Worm (Caenorhabditis elegans) whole organism, L3 larva: ENCODE data around the gene F23D12.10.

ENCODE experiments used
- ZK546.5 ChIP-seq: sonication (generic microtip); optimal IDR thresholded peaks from 2 replicates; lab custom pipeline; 2017; ENCODE audit warnings: missing biosample characterization, missing genetic modification characterization
- aly-2 ChIP-seq: fragments of 150-350 bp; optimal IDR thresholded peaks from 2 replicates; lab custom pipeline; 2014; ENCODE audit warnings: missing biosample characterization, missing genetic modification characterization
- ceh-16 ChIP-seq: sonication (generic microtip); optimal IDR thresholded peaks from 2 replicates; lab custom pipeline; 2017; ENCODE audit warnings: missing biosample characterization, missing genetic modification characterization
- ceh-28 ChIP-seq: fragments of 150-350 bp; optimal IDR thresholded peaks from 2 replicates; lab custom pipeline; 2014; ENCODE audit warnings: missing biosample characterization, missing genetic modification reagents, missing genetic modification characterization
- ceh-82 ChIP-seq: fragments of 150-350 bp; optimal IDR thresholded peaks from 2 replicates; lab custom pipeline; 2014; ENCODE audit warnings: missing biosample characterization, missing genetic modification characterization
- daf-12 ChIP-seq: fragments of 150-350 bp; optimal IDR thresholded peaks from 2 replicates; lab custom pipeline; 2014; ENCODE audit warnings: missing biosample characterization, missing genetic modification reagents, missing genetic modification characterization
- egl-27 ChIP-seq: sonication (generic microtip); optimal IDR thresholded peaks from 4 replicates; lab custom pipeline; 2017; ENCODE audit warnings: missing biosample characterization, missing genetic modification reagents, missing genetic modification characterization
- egl-5 ChIP-seq: fragments of 150-350 bp; optimal IDR thresholded peaks from 2 replicates; lab custom pipeline; 2017; ENCODE audit warnings: missing biosample characterization, missing genetic modification reagents, missing genetic modification characterization, inconsistent platforms
- elt-1 ChIP-seq: fragments of 150-350 bp; optimal IDR thresholded peaks from 2 replicates; lab custom pipeline; 2014; ENCODE audit warnings: missing biosample characterization, missing genetic modification characterization
- elt-2 ChIP-seq: sonication (generic microtip); optimal IDR thresholded peaks from 2 replicates; lab custom pipeline; 2016; ENCODE audit warnings: missing genetic modification reagents, mild to moderate bottlenecking, missing genetic modification characterization, missing compliant biosample characterization
- elt-3 ChIP-seq, 3 experiments: fragments of 150-350 bp in 1 of 3; sonication (generic microtip) in 2 of 3; optimal IDR thresholded peaks; 2 replicates in 2 of 3; 4 replicates in 1 of 3; lab custom pipeline; 2014 to 2017; ENCODE audit warnings: missing biosample characterization in 3 of 3, missing genetic modification characterization in 3 of 3
- fkh-10 ChIP-seq: sonication (generic microtip); optimal IDR thresholded peaks from 2 replicates; lab custom pipeline; 2017; ENCODE audit warnings: missing biosample characterization, missing genetic modification reagents, missing genetic modification characterization
- fkh-2 ChIP-seq: fragments of 150-350 bp; optimal IDR thresholded peaks from 2 replicates; lab custom pipeline; 2014; ENCODE audit warnings: missing biosample characterization, missing genetic modification reagents, missing genetic modification characterization
- fos-1 ChIP-seq: fragments of 150-350 bp; optimal IDR thresholded peaks from 2 replicates; lab custom pipeline; 2014; ENCODE audit warnings: missing biosample characterization, missing genetic modification characterization
- hmg-11 ChIP-seq: sonication (generic microtip); optimal IDR thresholded peaks from 2 replicates; lab custom pipeline; 2016; ENCODE audit warnings: missing genetic modification characterization, missing compliant biosample characterization
- jun-1 ChIP-seq: fragments of 150-350 bp; optimal IDR thresholded peaks from 2 replicates; lab custom pipeline; 2014; ENCODE audit warnings: missing biosample characterization, missing genetic modification reagents, missing genetic modification characterization
- lin-15B ChIP-seq: fragments of 150-350 bp; optimal IDR thresholded peaks from 2 replicates; lab custom pipeline; 2014; ENCODE audit warnings: missing biosample characterization, missing genetic modification characterization
- lin-39 ChIP-seq: fragments of 150-350 bp; optimal IDR thresholded peaks from 2 replicates; lab custom pipeline; 2018; ENCODE audit warnings: missing biosample characterization, missing genetic modification reagents, missing genetic modification characterization
- mdl-1 ChIP-seq: fragments of 150-350 bp; optimal IDR thresholded peaks from 2 replicates; lab custom pipeline; 2014; ENCODE audit warnings: missing biosample characterization, missing genetic modification characterization
- mml-1 ChIP-seq: fragments of 150-350 bp; sonication (generic microtip); optimal IDR thresholded peaks from 3 replicates; lab custom pipeline; 2014; ENCODE audit warnings: missing biosample characterization, missing genetic modification characterization
- nhr-12 ChIP-seq: fragments of 150-350 bp; optimal IDR thresholded peaks from 2 replicates; lab custom pipeline; 2014; ENCODE audit warnings: missing biosample characterization, missing genetic modification characterization
- nhr-23 ChIP-seq: fragments of 150-350 bp; optimal IDR thresholded peaks from 2 replicates; lab custom pipeline; 2014; ENCODE audit warnings: missing biosample characterization, missing genetic modification reagents, missing genetic modification characterization
- nhr-237 ChIP-seq: fragments of 150-350 bp; optimal IDR thresholded peaks from 2 replicates; lab custom pipeline; 2014; ENCODE audit warnings: missing biosample characterization, missing genetic modification characterization
- nhr-25 ChIP-seq: sonication (generic microtip); optimal IDR thresholded peaks from 2 replicates; lab custom pipeline; 2017; ENCODE audit warnings: missing biosample characterization, missing genetic modification characterization
- nhr-28 ChIP-seq: fragments of 150-350 bp; optimal IDR thresholded peaks from 2 replicates; lab custom pipeline; 2014; ENCODE audit warnings: missing biosample characterization, missing genetic modification characterization
- nhr-43 ChIP-seq: sonication (generic microtip); optimal IDR thresholded peaks from 2 replicates; lab custom pipeline; 2016; ENCODE audit warnings: mild to moderate bottlenecking, missing genetic modification characterization, missing compliant biosample characterization; ENCODE audit not compliant: poor library complexity, severe bottlenecking
- nhr-67 ChIP-seq: fragments of 150-350 bp; optimal IDR thresholded peaks from 2 replicates; lab custom pipeline; 2014; ENCODE audit warnings: missing biosample characterization, missing genetic modification characterization
- nhr-76 ChIP-seq: fragments of 150-350 bp; sonication (generic microtip); optimal IDR thresholded peaks from 5 replicates; lab custom pipeline; 2014; ENCODE audit warnings: missing biosample characterization, missing genetic modification characterization
- nhr-77 ChIP-seq: fragments of 150-350 bp; optimal IDR thresholded peaks from 2 replicates; lab custom pipeline; 2014; ENCODE audit warnings: missing biosample characterization, missing genetic modification characterization
- pqm-1 ChIP-seq: fragments of 150-350 bp; optimal IDR thresholded peaks from 2 replicates; lab custom pipeline; 2017; ENCODE audit warnings: missing biosample characterization, missing genetic modification characterization, inconsistent platforms
- sea-2 ChIP-seq: fragments of 150-350 bp; sonication (generic microtip); optimal IDR thresholded peaks from 4 replicates; lab custom pipeline; 2014; ENCODE audit warnings: missing biosample characterization, missing genetic modification reagents, missing genetic modification characterization
- skn-1 ChIP-seq: fragments of 150-350 bp; optimal IDR thresholded peaks from 2 replicates; lab custom pipeline; 2014; ENCODE audit warnings: missing biosample characterization, missing genetic modification characterization
- snpc-4 ChIP-seq: fragments of 150-350 bp; optimal IDR thresholded peaks from 2 replicates; lab custom pipeline; 2014; ENCODE audit warnings: missing biosample characterization, missing genetic modification characterization
- tbx-2 ChIP-seq: sonication (generic microtip); optimal IDR thresholded peaks from 2 replicates; lab custom pipeline; 2016; ENCODE audit warnings: mild to moderate bottlenecking, missing genetic modification characterization, missing compliant biosample characterization
- unc-39 ChIP-seq: sonication (generic microtip); optimal IDR thresholded peaks from 4 replicates; lab custom pipeline; 2017; ENCODE audit warnings: missing biosample characterization, missing genetic modification characterization
- unc-62 ChIP-seq: fragments of 150-350 bp; sonication (generic microtip); optimal IDR thresholded peaks from 4 replicates; lab custom pipeline; 2014; ENCODE audit warnings: missing biosample characterization, missing genetic modification reagents, missing genetic modification characterization
- zag-1 ChIP-seq: fragments of 150-350 bp; optimal IDR thresholded peaks from 2 replicates; lab custom pipeline; 2014; ENCODE audit warnings: missing biosample characterization, missing genetic modification characterization
- ztf-11 ChIP-seq: fragments of 150-350 bp; optimal IDR thresholded peaks from 2 replicates; lab custom pipeline; 2014; ENCODE audit warnings: missing biosample characterization, missing genetic modification characterization

The F23D12.10 gene

ce11 chrX:14424673-14425072, 9.1 kb upstream of the F23D12.10 start, which contains the start of gene F23D12.11:
Gene F23D12.11, minus strand, starts transcription at chrX:14424751.
- no peak for TF ChIP-seq nhr-76
- no peak for TF ChIP-seq ztf-11 (tag; lab: Kevin White, UChicago)
- no peak for TF ChIP-seq hmg-11 (tag; lab: Kevin White, UChicago)
- TF ChIP-seq jun-1 = no peak
- no peak for TF ChIP-seq elt-3 (tag; optimal IDR thresholded peaks at IDR 0.05; lab: Kevin White, UChicago)
- no peak for TF ChIP-seq nhr-12 (tag; lab: Kevin White, UChicago)
- no peak for TF ChIP-seq fkh-10 (GFP tag; lab: Kevin White, UChicago)
- no peak for TF ChIP-seq unc-39 (tag; lab: Kevin White, UChicago)
- no peak for TF ChIP-seq fkh-2 (tag; lab: Kevin White, UChicago)
- no peak for TF ChIP-seq ceh-28 (tag; lab: Kevin White, UChicago)
- no peak for TF ChIP-seq lin-39 (tag; lab: Kevin White, UChicago)
- TF ChIP-seq elt-1 (tag; lab: Kevin White, UChicago) = no peak
- TF ChIP-seq nhr-25 (tag; lab: Kevin White, UChicago) = no peak
- TF ChIP-seq mdl-1 (tag; lab: Kevin White, UChicago) = no peak
- no peak for TF ChIP-seq daf-12 (tag; lab: Kevin White, UChicago)
- TF ChIP-seq aly-2 (tag; lab: Kevin White, UChicago) = no peak
- no peak for TF ChIP-seq unc-62 (GFP tag; lab: Kevin White, UChicago)
- TF ChIP-seq, all 47 proteins: peak for 0

- no peak for TF ChIP-seq ceh-82
- no peak for TF ChIP-seq nhr-25 (tag; lab: Kevin White, UChicago)
- TF ChIP-seq sea-2 (GFP tag; lab: Kevin White, UChicago) = no peak
- TF ChIP-seq elt-2 (tag; lab: Kevin White, UChicago) = no peak
- TF ChIP-seq hmg-11 (tag; lab: Kevin White, UChicago) = no peak
- TF ChIP-seq jun-1 = no peak
- TF ChIP-seq fos-1 (tag; lab: Kevin White, UChicago) = no peak
- no peak for TF ChIP-seq skn-1
- no peak for TF ChIP-seq nhr-43 (tag; lab: Kevin White, UChicago)
- TF ChIP-seq fkh-10 (GFP tag; lab: Kevin White, UChicago) = no peak
- no peak for TF ChIP-seq nhr-77 (tag; lab: Kevin White, UChicago)
- no peak for TF ChIP-seq nhr-67 (tag; lab: Kevin White, UChicago)
- TF ChIP-seq nhr-12 (tag; lab: Kevin White, UChicago) = no peak
- TF ChIP-seq mml-1 = no peak
- no peak for TF ChIP-seq aly-2 (tag; lab: Kevin White, UChicago)
- no peak for TF ChIP-seq unc-39 (tag; lab: Kevin White, UChicago)
- no peak for TF ChIP-seq nhr-28
- TF ChIP-seq lin-15B (tag; lab: Kevin White, UChicago) = no peak
- TF ChIP-seq ceh-28 (tag; lab: Kevin White, UChicago) = no peak
Measured at ce11 chrX:14424186-14424585, 8.6 kb upstream of the F23D12.10 start.

- TF ChIP-seq nhr-237 (tag; lab: Kevin White, UChicago) (no peak), tbx-2 (tag; lab: Kevin White, UChicago) (no peak)
Measured at ce11 chrX:14423105-14423504, 7.6 kb upstream of the F23D12.10 start, which contains the start of gene fipr-3. Gene fipr-3, plus strand, starts transcription at chrX:14423405.

ce11 chrX:14421529-14421982, 6.0 kb upstream of the F23D12.10 start, which contains the start of gene F23D12.2:
Gene F23D12.2, minus strand, starts transcription at chrX:14421579.
- TF ChIP-seq nhr-67 (tag; lab: Kevin White, UChicago) = no peak
- no peak for TF ChIP-seq elt-1 (tag; lab: Kevin White, UChicago)
- TF ChIP-seq nhr-77 (tag; lab: Kevin White, UChicago) = no peak
- no peak for TF ChIP-seq nhr-12 (tag; lab: Kevin White, UChicago)
- TF ChIP-seq nhr-237 (tag; lab: Kevin White, UChicago) = no peak
- TF ChIP-seq elt-3 (tag; optimal IDR thresholded peaks at IDR 0.05; lab: Kevin White, UChicago) = no peak

- TF ChIP-seq nhr-25 (tag; lab: Kevin White, UChicago) = no peak
- TF ChIP-seq nhr-23 (tag; lab: Kevin White, UChicago) = no peak
- TF ChIP-seq tbx-2 (tag; lab: Kevin White, UChicago) = no peak
- TF ChIP-seq pqm-1 (tag; lab: Kevin White, UChicago) = no peak
- TF ChIP-seq egl-27 = no peak
- TF ChIP-seq zag-1 (tag; lab: Kevin White, UChicago) = no peak
- TF ChIP-seq nhr-12 (tag; lab: Kevin White, UChicago) = no peak
- no peak for TF ChIP-seq egl-5 (tag; lab: Kevin White, UChicago)
- no peak for TF ChIP-seq unc-62 (GFP tag; lab: Kevin White, UChicago)
- TF ChIP-seq ceh-16 (tag; lab: Kevin White, UChicago) = no peak
- no peak for TF ChIP-seq fkh-2 (tag; lab: Kevin White, UChicago)
- no peak for TF ChIP-seq ztf-11 (tag; lab: Kevin White, UChicago)
- no peak for TF ChIP-seq snpc-4 (tag; lab: Kevin White, UChicago)
- TF ChIP-seq ZK546.5 (tag; lab: Kevin White, UChicago) = no peak
- TF ChIP-seq elt-2 (tag; lab: Kevin White, UChicago) = no peak
- no peak for TF ChIP-seq aly-2 (tag; lab: Kevin White, UChicago)
- TF ChIP-seq unc-39 (tag; lab: Kevin White, UChicago) = no peak
- TF ChIP-seq elt-3 (tag; optimal IDR thresholded peaks at IDR 0.05; lab: Kevin White, UChicago) = no peak
Measured at ce11 chrX:14412774-14413173, 2.8 kb downstream of the F23D12.10 start, which contains the start of gene fbxa-179. Gene fbxa-179, minus strand, starts transcription at chrX:14412874.
